Worm (Caenorhabditis elegans) whole organism, L2 larva: ENCODE data around the gene mrps-33.

Experiments
- R02D3.7 ChIP-seq: fragments of 150-350 bp; optimal IDR thresholded peaks from 2 replicates; lab custom pipeline; 2014; ENCODE audit warnings: missing biosample characterization, missing genetic modification characterization
- aly-2 ChIP-seq: fragments of 150-350 bp; optimal IDR thresholded peaks from 2 replicates; lab custom pipeline; 2014; ENCODE audit warnings: missing biosample characterization, missing genetic modification characterization
- blmp-1 ChIP-seq: sonication (generic microtip); optimal IDR thresholded peaks from 2 replicates; lab custom pipeline; 2017; ENCODE audit warnings: missing genetic modification characterization, mild to moderate bottlenecking, missing compliant biosample characterization, antibody characterized with exemption, moderate library complexity; ENCODE audit not compliant: insufficient read depth
- ceh-82 ChIP-seq: fragments of 150-350 bp; optimal IDR thresholded peaks from 2 replicates; lab custom pipeline; 2014; ENCODE audit warnings: missing biosample characterization, missing genetic modification characterization
- dmd-4 ChIP-seq: sonication (generic microtip); optimal IDR thresholded peaks from 2 replicates; lab custom pipeline; 2017; ENCODE audit warnings: missing biosample characterization, missing genetic modification characterization
- egl-27 ChIP-seq: sonication (generic microtip); optimal IDR thresholded peaks from 3 replicates; lab custom pipeline; 2017; ENCODE audit warnings: missing biosample characterization, missing genetic modification reagents, missing genetic modification characterization
- elt-1 ChIP-seq: fragments of 150-350 bp; optimal IDR thresholded peaks from 2 replicates; lab custom pipeline; 2014; ENCODE audit warnings: missing biosample characterization, missing genetic modification characterization
- gmeb-1 ChIP-seq: fragments of 150-350 bp; optimal IDR thresholded peaks from 2 replicates; lab custom pipeline; 2014; ENCODE audit warnings: missing biosample characterization, missing genetic modification characterization
- lin-13 ChIP-seq: fragments of 150-350 bp; optimal IDR thresholded peaks from 2 replicates; lab custom pipeline; 2014; ENCODE audit warnings: missing biosample characterization, missing genetic modification reagents, missing genetic modification characterization
- lin-39 ChIP-seq: fragments of 150-350 bp; optimal IDR thresholded peaks from 2 replicates; lab custom pipeline; 2014; ENCODE audit warnings: missing biosample characterization, missing genetic modification reagents, missing genetic modification characterization
- nhr-11 ChIP-seq: fragments of 150-350 bp; optimal IDR thresholded peaks from 2 replicates; lab custom pipeline; 2014; ENCODE audit warnings: missing biosample characterization, missing genetic modification characterization

- TF ChIP-seq blmp-1 (tag; lab: Kevin White, UChicago): no peak
- TF ChIP-seq ceh-82 (tag; lab: Kevin White, UChicago): no peak
- TF ChIP-seq elt-1 (tag; lab: Kevin White, UChicago): no peak
- no peak for TF ChIP-seq aly-2 (tag; lab: Kevin White, UChicago)
- TF ChIP-seq lin-13: no peak
- TF ChIP-seq dmd-4 (tag; lab: Kevin White, UChicago): no peak
- no peak for TF ChIP-seq egl-27 (tag; lab: Kevin White, UChicago)
- no peak for TF ChIP-seq nhr-11 (tag; lab: Kevin White, UChicago)
- no peak for TF ChIP-seq R02D3.7 (tag; lab: Kevin White, UChicago)
- no peak for TF ChIP-seq lin-39 (tag; lab: Kevin White, UChicago)
- TF ChIP-seq gmeb-1 (tag; lab: Kevin White, UChicago): no peak
Observed at ce11 chrIV:8764567-8764966, 24.7 kb upstream of the mrps-33 start, which contains the start of gene cdc-50.B.
